Worm (Caenorhabditis elegans) whole organism, young adult: ENCODE data around the gene F23D12.4.

Experiments
- B0019.2 ChIP-seq: fragments of 200-800 bp; sonication (Bioruptor generic); conservative IDR thresholded peaks from 2 replicates; pipeline ENCODE4 v1.3.6; 2022; ENCODE audit warnings: missing genetic modification reagents, missing genetic modification characterization, missing compliant biosample characterization
- B0035.1 ChIP-seq: sonication (generic microtip); optimal IDR thresholded peaks from 2 replicates; lab custom pipeline; 2016; ENCODE audit warnings: missing genetic modification characterization, mild to moderate bottlenecking, missing compliant biosample characterization, missing genotype, missing genetic modification reagents
- B0261.1 ChIP-seq: sonication (generic microtip); optimal IDR thresholded peaks from 2 replicates; lab custom pipeline; 2016; ENCODE audit warnings: mild to moderate bottlenecking, missing genetic modification characterization, moderate library complexity, missing compliant biosample characterization
- F33H1.4 ChIP-seq: fragments of 200-800 bp; sonication (Bioruptor generic); IDR thresholded peaks from 2 replicates; pipeline ENCODE4 v1.3.6; 2022; ENCODE audit warnings: missing genetic modification reagents, missing genetic modification characterization, missing compliant biosample characterization
- F39B2.1 ChIP-seq: fragments of 200-800 bp; sonication (Bioruptor generic); IDR thresholded peaks from 2 replicates; pipeline ENCODE4 v1.3.6; 2022; ENCODE audit warnings: missing genetic modification reagents, missing genetic modification characterization, missing compliant biosample characterization
- F52B5.7 ChIP-seq: sonication (generic microtip); optimal IDR thresholded peaks from 2 replicates; lab custom pipeline; 2016; ENCODE audit warnings: mild to moderate bottlenecking, missing genetic modification characterization, missing compliant biosample characterization
- F57A8.1 ChIP-seq: fragments of 200-800 bp; sonication (Bioruptor generic); optimal IDR thresholded peaks from 2 replicates; lab custom pipeline; 2018; ENCODE audit warnings: mild to moderate bottlenecking, missing genetic modification characterization, moderate library complexity, missing compliant biosample characterization
- Y53G8AR.9 ChIP-seq: fragments of 200-800 bp; sonication (Bioruptor generic); conservative IDR thresholded peaks from 2 replicates; pipeline ENCODE4 v1.3.6; 2022; ENCODE audit warnings: missing genetic modification reagents, missing genetic modification characterization, missing compliant biosample characterization
- ama-1 ChIP-seq, 3 experiments: fragments of 150-350 bp in 1 of 3; sonication (generic microtip) in 2 of 3; optimal IDR thresholded peaks; 2 replicates each; lab custom pipeline; 2014 to 2018; ENCODE audit warnings: missing biosample characterization in 2 of 3, missing genetic modification characterization in 2 of 3, missing genetic modification reagents in 2 of 3
- aptf-3 ChIP-seq: fragments of 200-800 bp; sonication (Bioruptor generic); IDR thresholded peaks from 2 replicates; pipeline ENCODE4 v1.3.6; 2022; ENCODE audit warnings: missing genetic modification characterization, missing compliant biosample characterization
- attf-5 ChIP-seq: fragments of 200-800 bp; sonication (Bioruptor generic); optimal IDR thresholded peaks from 2 replicates; lab custom pipeline; 2018; ENCODE audit warnings: mild to moderate bottlenecking, missing genetic modification characterization, missing compliant biosample characterization
- attf-6 ChIP-seq: fragments of 200-800 bp; sonication (Bioruptor generic); IDR thresholded peaks from 2 replicates; pipeline ENCODE4 v1.3.6; 2022; ENCODE audit warnings: missing genetic modification reagents, missing genetic modification characterization, missing compliant biosample characterization
- bed-1 ChIP-seq: fragments of 200-800 bp; sonication (Bioruptor generic); IDR thresholded peaks from 2 replicates; pipeline ENCODE4 v1.3.6; 2022; ENCODE audit warnings: missing genetic modification reagents, missing genetic modification characterization, missing compliant biosample characterization
- ceh-100 ChIP-seq: fragments of 200-800 bp; sonication (Bioruptor generic); IDR thresholded peaks from 2 replicates; pipeline ENCODE4 v1.3.6; 2022; ENCODE audit warnings: missing genetic modification reagents, missing genetic modification characterization, missing compliant biosample characterization
- ceh-40 ChIP-seq: fragments of 200-800 bp; sonication (Bioruptor generic); IDR thresholded peaks from 2 replicates; pipeline ENCODE4 v1.3.6; 2022; ENCODE audit warnings: missing genetic modification characterization, missing compliant biosample characterization
- dpff-1 ChIP-seq: sonication (generic microtip); optimal IDR thresholded peaks from 2 replicates; lab custom pipeline; 2017; ENCODE audit warnings: mild to moderate bottlenecking, missing genetic modification characterization, missing compliant biosample characterization
- dpl-1 ChIP-seq: fragments of 150-350 bp; optimal IDR thresholded peaks from 2 replicates; lab custom pipeline; 2014; ENCODE audit warnings: missing biosample characterization, missing genetic modification reagents, missing genetic modification characterization
- efl-1 ChIP-seq: fragments of 150-350 bp; optimal IDR thresholded peaks from 2 replicates; lab custom pipeline; 2014; ENCODE audit warnings: missing biosample characterization, missing genetic modification reagents, missing genetic modification characterization
- egl-18 ChIP-seq: fragments of 200-800 bp; sonication (Bioruptor generic); IDR thresholded peaks from 2 replicates; pipeline ENCODE4 v1.3.6; 2022; ENCODE audit warnings: missing genetic modification reagents, missing genetic modification characterization, missing compliant biosample characterization
- him-1 ChIP-seq: sonication (generic microtip); optimal IDR thresholded peaks from 2 replicates; lab custom pipeline; 2016; ENCODE audit warnings: missing genotype, missing genetic modification reagents, missing genetic modification characterization, missing compliant biosample characterization
- hlh-12 ChIP-seq: sonication (generic microtip); optimal IDR thresholded peaks from 2 replicates; lab custom pipeline; 2016; ENCODE audit warnings: missing genetic modification characterization, missing compliant biosample characterization
- lsl-1 ChIP-seq: fragments of 200-800 bp; sonication (Bioruptor generic); optimal IDR thresholded peaks from 2 replicates; lab custom pipeline; 2018; ENCODE audit warnings: mild to moderate bottlenecking, missing genetic modification characterization, moderate library complexity, missing compliant biosample characterization
- madf-6 ChIP-seq: fragments of 200-800 bp; sonication (Bioruptor generic); IDR thresholded peaks from 2 replicates; pipeline ENCODE4 v1.3.6; 2022; ENCODE audit warnings: missing genetic modification reagents, missing genetic modification characterization, missing compliant biosample characterization
- mcd-1 ChIP-seq: fragments of 200-800 bp; sonication (Bioruptor generic); IDR thresholded peaks from 2 replicates; pipeline ENCODE4 v1.3.6; 2022; ENCODE audit warnings: missing genetic modification reagents, missing genetic modification characterization, missing compliant biosample characterization
- mes-4 ChIP-seq: sonication (generic microtip); optimal IDR thresholded peaks from 2 replicates; lab custom pipeline; 2016; ENCODE audit warnings: missing genotype, missing genetic modification characterization, missing compliant biosample characterization
- nfya-2 ChIP-seq: fragments of 200-800 bp; sonication (Bioruptor generic); IDR thresholded peaks from 2 replicates; pipeline ENCODE4 v1.3.6; 2022; ENCODE audit warnings: missing genetic modification reagents, missing genetic modification characterization, missing compliant biosample characterization
- nhr-27 ChIP-seq: fragments of 200-800 bp; sonication (Bioruptor generic); optimal IDR thresholded peaks from 2 replicates; lab custom pipeline; 2018; ENCODE audit warnings: mild to moderate bottlenecking, missing genetic modification characterization, moderate library complexity, missing compliant biosample characterization
- snpc-4 ChIP-seq, 5 experiments: fragments of 150-350 bp in 1 of 5; sonication (generic microtip) in 4 of 5; optimal IDR thresholded peaks; 2 replicates each; lab custom pipeline; 2014 to 2018; ENCODE audit warnings: missing genetic modification characterization in 5 of 5, missing biosample characterization in 3 of 5, antibody characterized with exemption in 2 of 5, mild to moderate bottlenecking in 2 of 5, missing compliant biosample characterization in 2 of 5, missing genotype in 2 of 5, moderate library complexity in 2 of 5, missing genetic modification reagents in 1 of 5
- tbp1 ChIP-seq: fragments of 200-800 bp; sonication (Bioruptor generic); optimal IDR thresholded peaks from 2 replicates; lab custom pipeline; 2018; ENCODE audit warnings: mild to moderate bottlenecking, missing genetic modification characterization, missing compliant biosample characterization
- zfh-2 ChIP-seq: fragments of 200-800 bp; sonication (Bioruptor generic); conservative IDR thresholded peaks from 2 replicates; pipeline ENCODE4 v1.3.6; 2022; ENCODE audit warnings: missing genetic modification reagents, missing genetic modification characterization, missing compliant biosample characterization
- ztf-18 ChIP-seq: sonication (generic microtip); optimal IDR thresholded peaks from 2 replicates; lab custom pipeline; 2016; ENCODE audit warnings: missing genotype, mild to moderate bottlenecking, missing genetic modification characterization, missing compliant biosample characterization
- ztf-25 ChIP-seq: fragments of 200-800 bp; sonication (Bioruptor generic); IDR thresholded peaks from 2 replicates; pipeline ENCODE4 v1.3.6; 2022; ENCODE audit warnings: missing genetic modification reagents, missing genetic modification characterization, missing compliant biosample characterization
- ztf-3 ChIP-seq: fragments of 200-800 bp; sonication (Bioruptor generic); optimal IDR thresholded peaks from 2 replicates; lab custom pipeline; 2018; ENCODE audit warnings: mild to moderate bottlenecking, missing genetic modification characterization, missing compliant biosample characterization

The F23D12.4 gene

ce11 chrX:14424186-14424585 lies 20.6 kb upstream of the F23D12.4 start:
- no peak for TF ChIP-seq nfya-2 (GFP tag; lab: Robert Waterston, UW)
- no peak for TF ChIP-seq snpc-4 (GFP tag; optimal IDR thresholded peaks at IDR 0.05; lab: Kevin White, UChicago)
- TF ChIP-seq snpc-4 (tag; optimal IDR thresholded peaks at IDR 0.05; lab: Kevin White, UChicago): peak in 3 of 4 experiments; percentile 40 to 89 (median 88)
- no peak for TF ChIP-seq bed-1
- no peak for TF ChIP-seq attf-6

- TF ChIP-seq efl-1 (GFP tag; lab: Kevin White, UChicago) (no peak), hlh-12 (tag; lab: Kevin White, UChicago) (no peak), F33H1.4 (GFP tag; lab: Robert Waterston, UW) (no peak), F39B2.1 (no peak), attf-6 (no peak), egl-18 (no peak), ceh-100 (GFP tag; lab: Robert Waterston, UW) (no peak), tbp1 (GFP tag; lab: Kevin White, UChicago) (no peak), attf-5 (GFP tag; lab: Kevin White, UChicago) (no peak), mcd-1 (GFP tag; lab: Robert Waterston, UW) (no peak), zfh-2 (GFP tag; lab: Robert Waterston, UW) (no peak)
- TF ChIP-seq, all 124 proteins: peak for 0
Measured at ce11 chrX:14424673-14425072, 20.1 kb upstream of the F23D12.4 start, which contains the start of gene F23D12.11. Gene F23D12.11, minus strand, starts transcription at chrX:14424751.

DNA sequence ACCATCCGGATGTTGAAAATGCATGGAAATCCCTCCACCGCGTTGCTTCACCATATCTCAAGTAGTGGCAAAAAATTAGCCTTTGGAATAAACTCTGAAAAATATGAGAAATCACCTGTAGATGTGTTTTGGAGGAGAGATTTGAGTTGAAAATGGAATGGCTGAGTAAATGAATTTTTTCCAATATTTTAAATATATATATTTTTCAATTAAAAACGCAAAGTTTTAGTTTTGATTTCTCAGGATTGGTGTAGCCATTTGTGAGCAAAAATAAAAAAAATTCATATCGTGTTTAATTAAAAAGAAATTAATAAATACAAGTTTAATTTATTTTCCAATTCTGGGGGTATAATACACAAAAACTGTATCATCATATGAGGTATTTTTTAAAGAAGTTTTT lies 16.7 kb upstream of the F23D12.4 start, which contains the start of gene F23D12.1:
TSS of gene F23D12.1 (minus strand) at position 101 of the 400 bp plus-strand sequence.
- TF ChIP-seq dpl-1 (GFP tag; lab: Kevin White, UChicago) (no peak), lsl-1 (GFP tag; lab: Kevin White, UChicago) (no peak), B0019.2 (GFP tag; lab: Robert Waterston, UW) (no peak), F39B2.1 (no peak), nhr-27 (no peak)

ce11 chrX:14430436-14430835 lies 14.4 kb upstream of the F23D12.4 start:
- TF ChIP-seq him-1 (no peak), ztf-3 (GFP tag; lab: Kevin White, UChicago) (no peak), ztf-18 (tag; lab: Kevin White, UChicago) (no peak), mes-4 (tag; lab: Kevin White, UChicago) (no peak), ceh-100 (GFP tag; lab: Robert Waterston, UW) (no peak), B0035.1 (no peak), F57A8.1 (GFP tag; lab: Kevin White, UChicago) (no peak), F52B5.7 (tag; lab: Kevin White, UChicago) (no peak), madf-6 (GFP tag; lab: Robert Waterston, UW) (no peak), dpl-1 (GFP tag; lab: Kevin White, UChicago) (no peak), ama-1 (optimal IDR thresholded peaks at IDR 0.05; lab: Kevin White, UChicago) (no peak), ama-1 (GFP tag; optimal IDR thresholded peaks at IDR 0.05; lab: Kevin White, UChicago) (no peak), B0019.2 (GFP tag; lab: Robert Waterston, UW) (no peak), aptf-3 (GFP tag; lab: Robert Waterston, UW) (no peak), ceh-40 (no peak), nfya-2 (GFP tag; lab: Robert Waterston, UW) (no peak), F39B2.1 (no peak), nhr-27 (no peak), dpff-1 (tag; lab: Kevin White, UChicago) (no peak), ztf-25 (no peak)

DNA sequence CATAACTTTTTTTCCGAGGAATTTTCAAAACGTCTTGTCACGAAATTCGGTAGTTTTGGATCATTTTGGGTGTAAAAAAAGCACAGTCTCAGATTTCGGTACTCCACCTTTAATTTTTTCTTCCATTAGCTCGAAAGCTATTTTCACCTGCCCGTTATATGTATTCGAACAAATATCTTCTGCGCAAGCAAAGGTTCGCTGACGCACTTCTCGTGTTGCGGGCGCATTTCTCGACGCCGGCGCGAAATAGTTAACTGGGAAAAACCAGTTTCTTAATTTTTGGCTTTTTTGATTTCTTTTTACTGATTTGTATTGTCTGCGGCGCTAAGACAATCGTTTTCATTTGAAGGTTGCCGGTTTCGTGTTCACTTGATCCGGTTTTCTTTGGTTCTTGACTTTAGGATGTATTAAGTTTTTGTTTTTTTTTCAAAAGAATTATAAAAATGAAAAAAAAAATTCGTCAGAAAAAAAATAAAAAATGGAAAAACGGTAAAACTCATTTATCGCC lies 9.1 kb upstream of the F23D12.4 start:
- TF ChIP-seq egl-18 (no peak), hlh-12 (tag; lab: Kevin White, UChicago) (no peak), B0261.1 (tag; lab: Kevin White, UChicago) (no peak), Y53G8AR.9 (GFP tag; lab: Robert Waterston, UW) (no peak), ztf-18 (tag; lab: Kevin White, UChicago) (peak; percentile 65)
